Worm (Caenorhabditis elegans): ENCODE measurements around the gene rbc-1.

DNA sequence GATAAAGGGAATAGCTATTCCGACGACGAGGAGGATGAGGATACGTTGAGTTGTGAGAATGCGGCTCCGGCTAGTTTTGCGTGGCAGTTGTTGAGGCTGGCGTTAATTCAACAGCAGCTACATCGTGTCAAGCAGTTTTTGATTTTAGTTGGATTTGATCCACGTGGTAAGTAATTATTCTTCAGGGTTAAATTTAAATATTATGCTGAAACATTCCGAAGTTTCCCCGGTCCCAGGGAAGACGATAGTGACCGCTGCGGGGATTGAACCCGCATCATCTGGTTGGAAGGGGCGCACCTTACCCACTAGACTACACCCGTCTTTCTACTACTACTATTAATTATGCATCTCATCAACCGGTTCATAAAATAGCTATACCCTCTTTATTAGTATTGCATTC, 10.0 kb downstream of the rbc-1 start:
- TF ChIP-seq ref-1 (GFP tag; conservative IDR thresholded peaks at IDR 0.05) (no peak), ztf-23 (GFP tag; IDR thresholded peaks at IDR 0.05) (no peak), flt-1 (GFP tag; IDR thresholded peaks at IDR 0.05) (no peak), klf-2 (GFP tag; conservative IDR thresholded peaks at IDR 0.05) (no peak), med-1 (GFP tag; optimal IDR thresholded peaks at IDR 0.05; ENCODE audit: insufficient read depth) (no peak)

All from whole organism, midembryonic.